Worm (Caenorhabditis elegans): ENCODE results near the gene str-149.

- no peak for TF ChIP-seq pha-4 (tag; optimal IDR thresholded peaks at IDR 0.05)
- TF ChIP-seq unc-62 (GFP tag; optimal IDR thresholded peaks at IDR 0.05) = no peak
- TF ChIP-seq tbx-2 (tag; optimal IDR thresholded peaks at IDR 0.05) = no peak
- TF ChIP-seq nhr-237 (tag; optimal IDR thresholded peaks at IDR 0.05) = no peak
- TF ChIP-seq nfya-1 (tag; optimal IDR thresholded peaks at IDR 0.05; ENCODE audit: insufficient read depth) = no peak
- TF ChIP-seq pqm-1 (tag; optimal IDR thresholded peaks at IDR 0.05) = no peak
- no peak for TF ChIP-seq ama-1 (optimal IDR thresholded peaks at IDR 0.05)
- no peak for TF ChIP-seq aly-2 (tag; optimal IDR thresholded peaks at IDR 0.05)
- TF ChIP-seq nhr-28 (tag; optimal IDR thresholded peaks at IDR 0.05) = no peak
- no peak for TF ChIP-seq nhr-77 (tag; optimal IDR thresholded peaks at IDR 0.05)
- TF ChIP-seq unc-39 (tag; optimal IDR thresholded peaks at IDR 0.05) = no peak
- no peak for TF ChIP-seq fos-1 (tag; optimal IDR thresholded peaks at IDR 0.05)
- TF ChIP-seq nhr-23 (tag; optimal IDR thresholded peaks at IDR 0.05) = no peak
- TF ChIP-seq nhr-12 (tag; optimal IDR thresholded peaks at IDR 0.05) = no peak
Measured at ce11 chrV:16581061-16581460, 7.8 kb downstream of the str-149 start.

All from whole organism, L3 larva.